Worm (Caenorhabditis elegans) whole organism, L4 larva: ENCODE measurements around the gene dlg-1.

ENCODE experiments used
- F10B5.3 ChIP-seq: sonication (generic microtip); optimal IDR thresholded peaks from 2 replicates; lab custom pipeline; 2016; ENCODE audit warnings: mild to moderate bottlenecking, missing genetic modification characterization, missing compliant biosample characterization
- egl-27 ChIP-seq: sonication (generic microtip); optimal IDR thresholded peaks from 3 replicates; lab custom pipeline; 2017; ENCODE audit warnings: missing biosample characterization, missing genetic modification reagents, missing genetic modification characterization
- fkh-10 ChIP-seq: fragments of 150-350 bp; optimal IDR thresholded peaks from 2 replicates; lab custom pipeline; 2014; ENCODE audit warnings: missing biosample characterization, missing genetic modification reagents, missing genetic modification characterization
- fos-1 ChIP-seq: fragments of 150-350 bp; optimal IDR thresholded peaks from 2 replicates; lab custom pipeline; 2014; ENCODE audit warnings: missing biosample characterization, missing genetic modification characterization
- lin-15B ChIP-seq: fragments of 150-350 bp; sonication (generic microtip); optimal IDR thresholded peaks from 3 replicates; lab custom pipeline; 2014; ENCODE audit warnings: missing biosample characterization, missing genetic modification characterization
- lin-39 ChIP-seq: fragments of 150-350 bp; optimal IDR thresholded peaks from 2 replicates; lab custom pipeline; 2014; ENCODE audit warnings: missing biosample characterization, missing genetic modification reagents, missing genetic modification characterization
- mdl-1 ChIP-seq, 2 experiments: fragments of 150-350 bp in 1 of 2; sonication (generic microtip) in 1 of 2; optimal IDR thresholded peaks; 2 replicates each; lab custom pipeline; 2014 to 2017; ENCODE audit warnings: missing biosample characterization in 2 of 2, missing genetic modification characterization in 2 of 2
- pqm-1 ChIP-seq: sonication (generic microtip); optimal IDR thresholded peaks from 2 replicates; lab custom pipeline; 2017; ENCODE audit warnings: missing biosample characterization, missing genetic modification characterization
- skn-1 ChIP-seq: fragments of 150-350 bp; optimal IDR thresholded peaks from 2 replicates; lab custom pipeline; 2014; ENCODE audit warnings: missing biosample characterization, missing genetic modification characterization
- snpc-4 ChIP-seq: fragments of 150-350 bp; optimal IDR thresholded peaks from 2 replicates; lab custom pipeline; 2014; ENCODE audit warnings: missing biosample characterization, missing genetic modification characterization
- tag-97 ChIP-seq: fragments of 200-800 bp; sonication (Bioruptor generic); IDR thresholded peaks from 2 replicates; pipeline ENCODE4 v1.3.6; 2022; ENCODE audit warnings: missing genetic modification characterization, missing compliant biosample characterization

- TF ChIP-seq tag-97 (no peak), lin-15B (tag; lab: Kevin White, UChicago) (no peak), lin-39 (tag; lab: Kevin White, UChicago) (no peak), snpc-4 (no peak), F10B5.3 (tag; lab: Kevin White, UChicago) (no peak), fkh-10 (GFP tag; lab: Kevin White, UChicago) (no peak), skn-1 (no peak), pqm-1 (no peak), mdl-1 (tag; optimal IDR thresholded peaks at IDR 0.05; lab: Kevin White, UChicago) (no peak), egl-27 (tag; lab: Kevin White, UChicago) (no peak), fos-1 (no peak)
Observed at ce11 chrX:5455107-5455506, 24.4 kb upstream of the dlg-1 start.
